Fruit fly (Drosophila melanogaster): ENCODE data around the gene Teh4.

The Teh4 gene

dm6 chr3L:4135857-4136256 is 42.2 kb downstream of the Teh4 start, which contains the start of gene RfC4 (continued):
- TF ChIP-seq peb (GFP tag; IDR thresholded peaks at IDR 0.05), result no peak
- TF ChIP-seq Sox100B (GFP tag; optimal IDR thresholded peaks at IDR 0.05), result no peak
- TF ChIP-seq NfI (GFP tag; optimal IDR thresholded peaks at IDR 0.05), result no peak
- peak; percentile 27 for TF ChIP-seq MESR4 (GFP tag; optimal IDR thresholded peaks at IDR 0.05)
- TF ChIP-seq zfh1 (GFP tag; IDR thresholded peaks at IDR 0.05), result no peak
- TF ChIP-seq CG13424 (tag; optimal IDR thresholded peaks at IDR 0.05), result no peak
- TF ChIP-seq D19B (GFP tag; optimal IDR thresholded peaks at IDR 0.05), result no peak
- no peak for TF ChIP-seq sens (GFP tag)
- no peak for TF ChIP-seq az2 (GFP tag; optimal IDR thresholded peaks at IDR 0.05)
- TF ChIP-seq Sry-β (GFP tag; optimal IDR thresholded peaks at IDR 0.05), result no peak
- TF ChIP-seq tll (GFP tag; optimal IDR thresholded peaks at IDR 0.05), result no peak
- peak; percentile 28 for TF ChIP-seq trem (tag; optimal IDR thresholded peaks at IDR 0.05)
- no peak for TF ChIP-seq Nf-YC (tag; optimal IDR thresholded peaks at IDR 0.05)
- no peak for TF ChIP-seq B-H1 (GFP tag; IDR thresholded peaks at IDR 0.05)
- TF ChIP-seq CG7987 (GFP tag; optimal IDR thresholded peaks at IDR 0.05), result no peak
- no peak for TF ChIP-seq CG10543 (GFP tag; optimal IDR thresholded peaks at IDR 0.05)
- TF ChIP-seq CG3163 (GFP tag; optimal IDR thresholded peaks at IDR 0.05), result no peak
- no peak for TF ChIP-seq Side (GFP tag; optimal IDR thresholded peaks at IDR 0.05)
- peak; percentile 6 for TF ChIP-seq CG14710 (tag; optimal IDR thresholded peaks at IDR 0.05)
- TF ChIP-seq Opbp (GFP tag; IDR thresholded peaks at IDR 0.05; ENCODE audit: partially characterized antibody), result peak; percentile 23; the same call in 2 of the 3 replicates
- TF ChIP-seq CG4707 (GFP tag; optimal IDR thresholded peaks at IDR 0.05), result no peak
- TF ChIP-seq CG30431 (GFP tag; optimal IDR thresholded peaks at IDR 0.05), result no peak
- TF ChIP-seq Rfx (GFP tag; IDR thresholded peaks at IDR 0.05), result no peak
- no peak for TF ChIP-seq ap (GFP tag; IDR thresholded peaks at IDR 0.05)
- no peak for TF ChIP-seq CG8388 (GFP tag; optimal IDR thresholded peaks at IDR 0.05)
- no peak for TF ChIP-seq CG9609 (GFP tag; optimal IDR thresholded peaks at IDR 0.05)
- TF ChIP-seq cg (GFP tag; optimal IDR thresholded peaks at IDR 0.05), result no peak
- TF ChIP-seq HLH54F (GFP tag; optimal IDR thresholded peaks at IDR 0.05), result no peak
- no peak for TF ChIP-seq Vsx1 (GFP tag; optimal IDR thresholded peaks at IDR 0.05)
- no peak for TF ChIP-seq CG18011 (GFP tag; optimal IDR thresholded peaks at IDR 0.05)
- TF ChIP-seq ems (GFP tag; optimal IDR thresholded peaks at IDR 0.05), result no peak
- no peak for TF ChIP-seq ab (GFP tag; optimal IDR thresholded peaks at IDR 0.05)
- TF ChIP-seq Dref (GFP tag; IDR thresholded peaks at IDR 0.05), result peak; percentile 78
- TF ChIP-seq Pdp1 (GFP tag; optimal IDR thresholded peaks at IDR 0.05), result no peak
- no peak for TF ChIP-seq Oaz (GFP tag; IDR thresholded peaks at IDR 0.05)
- TF ChIP-seq grn (GFP tag; optimal IDR thresholded peaks at IDR 0.05), result no peak
- TF ChIP-seq Ets65A (GFP tag), result no peak
- no peak for TF ChIP-seq hb (GFP tag; IDR thresholded peaks at IDR 0.05; ENCODE audit: partially characterized antibody)
- no peak for TF ChIP-seq rib (GFP tag; IDR thresholded peaks at IDR 0.05)
- TF ChIP-seq Meics (GFP tag; optimal IDR thresholded peaks at IDR 0.05), result no peak
- TF ChIP-seq CG15073 (GFP tag; optimal IDR thresholded peaks at IDR 0.05), result no peak
- no peak for TF ChIP-seq fd64A (GFP tag; optimal IDR thresholded peaks at IDR 0.05)
- no peak for TF ChIP-seq CG34224 (GFP tag; IDR thresholded peaks at IDR 0.05; ENCODE audit: partially characterized antibody)
- no peak for TF ChIP-seq Oli (tag; optimal IDR thresholded peaks at IDR 0.05)
- TF ChIP-seq CG9727 (GFP tag; optimal IDR thresholded peaks at IDR 0.05), result no peak
- no peak for TF ChIP-seq hkb (optimal IDR thresholded peaks at IDR 0.05)
- no peak for TF ChIP-seq hkb (GFP tag; IDR thresholded peaks at IDR 0.05)
- TF ChIP-seq HmgZ (tag; optimal IDR thresholded peaks at IDR 0.05), result peak; percentile 35
- TF ChIP-seq ato (GFP tag; IDR thresholded peaks at IDR 0.05; ENCODE audit: partially characterized antibody), result no peak
- no peak for TF ChIP-seq CG7271 (tag; optimal IDR thresholded peaks at IDR 0.05)
- TF ChIP-seq Neu2 (GFP tag; optimal IDR thresholded peaks at IDR 0.05; ENCODE audit: borderline replicate concordance), result no peak
- TF ChIP-seq dimm (GFP tag; IDR thresholded peaks at IDR 0.05), result no peak

Measured in whole organism, embryonic.